Worm (Caenorhabditis elegans) whole organism, L1 larva: Measurements from ENCODE around the gene F14H12.6.

Source experiments
- ceh-90 ChIP-seq: sonication (generic microtip); optimal IDR thresholded peaks from 2 replicates; lab custom pipeline; 2016; ENCODE audit warnings: missing genetic modification characterization, missing compliant biosample characterization
- elt-3 ChIP-seq, 6 experiments: fragments of 150-350 bp in 1 of 6; sonication (generic microtip); optimal IDR thresholded peaks; 2 replicates each; lab custom pipeline; 2017 to 2018; ENCODE audit warnings: missing biosample characterization in 6 of 6, missing genetic modification characterization in 6 of 6, inconsistent platforms in 1 of 6
- irx-1 ChIP-seq: sonication (generic microtip); optimal IDR thresholded peaks from 2 replicates; lab custom pipeline; 2016; ENCODE audit warnings: missing genetic modification characterization, missing compliant biosample characterization
- mdl-1 ChIP-seq, 2 experiments: fragments of 150-350 bp; optimal IDR thresholded peaks; 2 replicates each; lab custom pipeline; 2014 to 2017; ENCODE audit warnings: missing biosample characterization in 2 of 2, missing genetic modification characterization in 2 of 2, inconsistent platforms in 1 of 2
- nhr-71 ChIP-seq: sonication (generic microtip); optimal IDR thresholded peaks from 2 replicates; lab custom pipeline; 2016; ENCODE audit warnings: mild to moderate bottlenecking, missing genetic modification characterization, moderate library complexity, missing compliant biosample characterization
- nhr-77 ChIP-seq: fragments of 150-350 bp; optimal IDR thresholded peaks from 2 replicates; lab custom pipeline; 2014; ENCODE audit warnings: missing biosample characterization, missing genetic modification characterization
- pax-3 ChIP-seq: fragments of 200-800 bp; sonication (Bioruptor generic); optimal IDR thresholded peaks from 2 replicates; lab custom pipeline; 2018; ENCODE audit warnings: mild to moderate bottlenecking, missing genetic modification characterization, moderate library complexity, missing compliant biosample characterization
- skn-1 ChIP-seq: fragments of 150-350 bp; optimal IDR thresholded peaks from 2 replicates; lab custom pipeline; 2014; ENCODE audit warnings: missing biosample characterization, missing genetic modification characterization
- sox-4 ChIP-seq: sonication (generic microtip); optimal IDR thresholded peaks from 2 replicates; lab custom pipeline; 2016; ENCODE audit warnings: missing genetic modification characterization, missing compliant biosample characterization
- unc-86 ChIP-seq: sonication (generic microtip); optimal IDR thresholded peaks from 2 replicates; lab custom pipeline; 2016; ENCODE audit warnings: missing genetic modification characterization, missing compliant biosample characterization
- ztf-11 ChIP-seq, 2 experiments: sonication (generic microtip); optimal IDR thresholded peaks; 2 replicates each; lab custom pipeline; 2016 to 2017; ENCODE audit warnings: missing genetic modification characterization in 2 of 2, missing biosample characterization in 1 of 2, missing compliant biosample characterization in 1 of 2

DNA sequence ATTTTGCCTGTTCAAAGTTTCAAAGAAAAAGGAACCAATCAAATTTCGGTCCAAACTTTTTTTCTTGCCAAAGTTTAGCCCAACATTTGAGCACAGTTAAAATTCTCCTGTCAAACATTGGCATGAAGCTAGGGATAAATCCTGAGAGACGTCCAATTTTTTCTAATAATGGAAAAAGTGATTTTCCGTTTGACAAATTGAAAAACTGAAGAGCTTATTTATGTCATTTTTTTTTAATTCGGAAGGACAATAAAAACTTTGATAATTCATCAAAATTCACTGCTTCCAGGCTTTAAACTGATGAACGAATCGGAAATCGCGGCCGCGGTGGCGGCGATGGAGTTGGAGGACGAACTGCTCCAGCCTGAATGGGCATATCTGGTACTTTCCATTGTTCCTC is 36.8 kb downstream of the F14H12.6 start, which contains the start of gene dop-6:
- TF ChIP-seq ztf-11 (tag; optimal IDR thresholded peaks at IDR 0.05; lab: Kevin White, UChicago) (no peak), irx-1 (tag; lab: Kevin White, UChicago) (no peak), nhr-71 (tag; lab: Kevin White, UChicago) (no peak), unc-86 (tag; lab: Kevin White, UChicago) (no peak), pax-3 (no peak), elt-3 (tag; optimal IDR thresholded peaks at IDR 0.05; lab: Kevin White, UChicago) (no peak), nhr-77 (tag; lab: Kevin White, UChicago) (no peak), sox-4 (tag; lab: Kevin White, UChicago) (no peak), mdl-1 (tag; optimal IDR thresholded peaks at IDR 0.05; lab: Kevin White, UChicago) (no peak), skn-1 (no peak), ceh-90 (tag; lab: Kevin White, UChicago) (no peak)
